Worm (Caenorhabditis elegans): ENCODE results near the gene F58G11.4.

The F58G11.4 gene

ce11 chrV:13724781-13725180, 52.4 kb downstream of the F58G11.4 start, which contains the start of gene F35E12.2:
Gene F35E12.2, minus strand, starts transcription at chrV:13724881.
- TF ChIP-seq him-1 (tag; optimal IDR thresholded peaks at IDR 0.05): no peak
- TF ChIP-seq W03F9.2 (tag; optimal IDR thresholded peaks at IDR 0.05): no peak
- TF ChIP-seq dao-5 (tag; optimal IDR thresholded peaks at IDR 0.05): no peak

- TF ChIP-seq him-1 (tag; optimal IDR thresholded peaks at IDR 0.05) (no peak), dao-5 (tag; optimal IDR thresholded peaks at IDR 0.05) (no peak), W03F9.2 (tag; optimal IDR thresholded peaks at IDR 0.05) (no peak)
Observed at ce11 chrV:13725574-13725973, 53.2 kb downstream of the F58G11.4 start, which contains the start of gene fbxa-181. Gene fbxa-181, plus strand, starts transcription at chrV:13725874.
